Worm (Caenorhabditis elegans) whole organism, young adult: ENCODE measurements around the gene sgo-1.

Experiments used
- C17E4.6 ChIP-seq: fragments of 200-800 bp; sonication (Bioruptor generic); IDR thresholded peaks from 2 replicates; pipeline ENCODE4 v1.3.6; 2022; ENCODE audit warnings: missing genetic modification reagents, missing genetic modification characterization, missing compliant biosample characterization
- F49E8.2 ChIP-seq: sonication (generic microtip); optimal IDR thresholded peaks from 3 replicates; lab custom pipeline; 2017; ENCODE audit warnings: missing genetic modification characterization, mild to moderate bottlenecking, missing compliant biosample characterization, antibody characterized with exemption, moderate library complexity; ENCODE audit not compliant: insufficient read depth
- F55B11.4 ChIP-seq: sonication (generic microtip); optimal IDR thresholded peaks from 2 replicates; lab custom pipeline; 2016; ENCODE audit warnings: missing compliant biosample characterization, missing genetic modification characterization, borderline replicate concordance; ENCODE audit not compliant: insufficient read depth
- F57C9.4 ChIP-seq: sonication (generic microtip); optimal IDR thresholded peaks from 2 replicates; lab custom pipeline; 2017; ENCODE audit warnings: mild to moderate bottlenecking, missing genetic modification characterization, missing compliant biosample characterization
- K12H6.12 ChIP-seq: fragments of 200-800 bp; sonication (Bioruptor generic); optimal IDR thresholded peaks from 2 replicates; lab custom pipeline; 2018; ENCODE audit warnings: mild to moderate bottlenecking, missing genetic modification characterization, missing compliant biosample characterization
- T07F8.4 ChIP-seq: sonication (generic microtip); optimal IDR thresholded peaks from 2 replicates; lab custom pipeline; 2016; ENCODE audit warnings: mild to moderate bottlenecking, missing genetic modification characterization, moderate library complexity, missing compliant biosample characterization
- T26A5.8 ChIP-seq: sonication (generic microtip); optimal IDR thresholded peaks from 2 replicates; lab custom pipeline; 2016; ENCODE audit warnings: missing genetic modification characterization, missing compliant biosample characterization
- Y53G8AR.9 ChIP-seq: fragments of 200-800 bp; sonication (Bioruptor generic); conservative IDR thresholded peaks from 2 replicates; pipeline ENCODE4 v1.3.6; 2022; ENCODE audit warnings: missing genetic modification reagents, missing genetic modification characterization, missing compliant biosample characterization
- Y79H2A.3 ChIP-seq: fragments of 200-800 bp; sonication (Bioruptor generic); conservative IDR thresholded peaks from 2 replicates; pipeline ENCODE4 v1.3.6; 2022; ENCODE audit warnings: missing genetic modification reagents, missing genetic modification characterization, missing compliant biosample characterization
- akir-1 ChIP-seq: fragments of 200-800 bp; sonication (Bioruptor generic); optimal IDR thresholded peaks from 2 replicates; lab custom pipeline; 2018; ENCODE audit warnings: mild to moderate bottlenecking, missing genetic modification characterization, moderate library complexity, missing compliant biosample characterization
- ama-1 ChIP-seq, 3 experiments: fragments of 150-350 bp in 1 of 3; sonication (generic microtip) in 2 of 3; optimal IDR thresholded peaks; 2 replicates each; lab custom pipeline; 2014 to 2018; ENCODE audit warnings: missing biosample characterization in 2 of 3, missing genetic modification characterization in 2 of 3, missing genetic modification reagents in 2 of 3
- attf-5 ChIP-seq: fragments of 200-800 bp; sonication (Bioruptor generic); optimal IDR thresholded peaks from 2 replicates; lab custom pipeline; 2018; ENCODE audit warnings: mild to moderate bottlenecking, missing genetic modification characterization, missing compliant biosample characterization
- bed-2 ChIP-seq: fragments of 200-800 bp; sonication (Bioruptor generic); IDR thresholded peaks from 2 replicates; pipeline ENCODE4 v1.3.6; 2022; ENCODE audit warnings: missing genetic modification reagents, missing genetic modification characterization, missing compliant biosample characterization
- ceh-100 ChIP-seq: fragments of 200-800 bp; sonication (Bioruptor generic); IDR thresholded peaks from 2 replicates; pipeline ENCODE4 v1.3.6; 2022; ENCODE audit warnings: missing genetic modification reagents, missing genetic modification characterization, missing compliant biosample characterization
- ceh-27 ChIP-seq: fragments of 200-800 bp; sonication (Bioruptor generic); optimal IDR thresholded peaks from 2 replicates; lab custom pipeline; 2018; ENCODE audit warnings: mild to moderate bottlenecking, missing genetic modification characterization, moderate library complexity, missing compliant biosample characterization
- ceh-58 ChIP-seq: fragments of 200-800 bp; sonication (Bioruptor generic); IDR thresholded peaks from 2 replicates; pipeline ENCODE4 v1.3.6; 2022; ENCODE audit warnings: missing genetic modification characterization, missing compliant biosample characterization
- ceh-79 ChIP-seq: sonication (generic microtip); optimal IDR thresholded peaks from 2 replicates; lab custom pipeline; 2017; ENCODE audit warnings: mild to moderate bottlenecking, missing genetic modification characterization, missing compliant biosample characterization
- chd-7 ChIP-seq: sonication (generic microtip); optimal IDR thresholded peaks from 2 replicates; lab custom pipeline; 2016; ENCODE audit warnings: mild to moderate bottlenecking, missing genetic modification characterization, moderate library complexity, missing compliant biosample characterization
- efl-1 ChIP-seq: fragments of 150-350 bp; optimal IDR thresholded peaks from 2 replicates; lab custom pipeline; 2014; ENCODE audit warnings: missing biosample characterization, missing genetic modification reagents, missing genetic modification characterization
- egl-44 ChIP-seq: fragments of 200-800 bp; sonication (Bioruptor generic); IDR thresholded peaks from 2 replicates; pipeline ENCODE4 v1.3.6; 2022; ENCODE audit warnings: missing genetic modification reagents, missing genetic modification characterization, missing compliant biosample characterization
- egrh-3 ChIP-seq: fragments of 200-800 bp; sonication (Bioruptor generic); IDR thresholded peaks from 2 replicates; pipeline ENCODE4 v1.3.6; 2022; ENCODE audit warnings: missing genetic modification reagents, missing genetic modification characterization, missing compliant biosample characterization
- fkh-3 ChIP-seq: sonication (generic microtip); optimal IDR thresholded peaks from 2 replicates; lab custom pipeline; 2016; ENCODE audit warnings: mild to moderate bottlenecking, missing genetic modification characterization, missing compliant biosample characterization
- gei-17 ChIP-seq: fragments of 200-800 bp; sonication (Bioruptor generic); optimal IDR thresholded peaks from 2 replicates; lab custom pipeline; 2018; ENCODE audit warnings: mild to moderate bottlenecking, missing genetic modification characterization, missing compliant biosample characterization
- him-1 ChIP-seq: sonication (generic microtip); optimal IDR thresholded peaks from 2 replicates; lab custom pipeline; 2016; ENCODE audit warnings: missing genotype, missing genetic modification reagents, missing genetic modification characterization, missing compliant biosample characterization
- hlh-26 ChIP-seq: fragments of 200-800 bp; sonication (Bioruptor generic); conservative IDR thresholded peaks from 2 replicates; pipeline ENCODE4 v1.3.6; 2022; ENCODE audit warnings: missing genetic modification reagents, missing genetic modification characterization, missing compliant biosample characterization
- hmg-20 ChIP-seq: fragments of 200-800 bp; sonication (Bioruptor generic); IDR thresholded peaks from 2 replicates; pipeline ENCODE4 v1.3.6; 2022; ENCODE audit warnings: missing genetic modification reagents, missing genetic modification characterization, missing compliant biosample characterization
- lin-26 ChIP-seq: fragments of 200-800 bp; sonication (Bioruptor generic); IDR thresholded peaks from 2 replicates; pipeline ENCODE4 v1.3.6; 2022; ENCODE audit warnings: missing genetic modification reagents, missing genetic modification characterization, missing compliant biosample characterization
- lin-35 ChIP-seq, 3 experiments: fragments of 150-350 bp in 2 of 3; sonication (generic microtip) in 1 of 3; optimal IDR thresholded peaks; 2 replicates each; lab custom pipeline; 2014 to 2018; ENCODE audit warnings: missing biosample characterization in 3 of 3, missing genetic modification characterization in 3 of 3, missing genetic modification reagents in 3 of 3
- lsl-1 ChIP-seq: fragments of 200-800 bp; sonication (Bioruptor generic); optimal IDR thresholded peaks from 2 replicates; lab custom pipeline; 2018; ENCODE audit warnings: mild to moderate bottlenecking, missing genetic modification characterization, moderate library complexity, missing compliant biosample characterization
- madf-3 ChIP-seq: fragments of 200-800 bp; sonication (Bioruptor generic); IDR thresholded peaks from 2 replicates; pipeline ENCODE4 v1.3.6; 2022; ENCODE audit warnings: missing genetic modification reagents, missing genetic modification characterization, missing compliant biosample characterization
- mcd-1 ChIP-seq: fragments of 200-800 bp; sonication (Bioruptor generic); IDR thresholded peaks from 2 replicates; pipeline ENCODE4 v1.3.6; 2022; ENCODE audit warnings: missing genetic modification reagents, missing genetic modification characterization, missing compliant biosample characterization
- nfya-2 ChIP-seq: fragments of 200-800 bp; sonication (Bioruptor generic); IDR thresholded peaks from 2 replicates; pipeline ENCODE4 v1.3.6; 2022; ENCODE audit warnings: missing genetic modification reagents, missing genetic modification characterization, missing compliant biosample characterization
- nhr-27 ChIP-seq: fragments of 200-800 bp; sonication (Bioruptor generic); optimal IDR thresholded peaks from 2 replicates; lab custom pipeline; 2018; ENCODE audit warnings: mild to moderate bottlenecking, missing genetic modification characterization, moderate library complexity, missing compliant biosample characterization
- nhr-80 ChIP-seq: sonication (generic microtip); optimal IDR thresholded peaks from 2 replicates; lab custom pipeline; 2016; ENCODE audit warnings: missing genetic modification characterization, missing compliant biosample characterization
- pbrm-1 ChIP-seq: fragments of 200-800 bp; sonication (Bioruptor generic); IDR thresholded peaks from 2 replicates; pipeline ENCODE4 v1.3.6; 2022; ENCODE audit warnings: missing genetic modification reagents, missing genetic modification characterization, missing compliant biosample characterization
- rcor-1 ChIP-seq: fragments of 200-800 bp; sonication (Bioruptor generic); IDR thresholded peaks from 2 replicates; pipeline ENCODE4 v1.3.6; 2022; ENCODE audit warnings: missing genetic modification reagents, missing genetic modification characterization, missing compliant biosample characterization
- somi-1 ChIP-seq: fragments of 200-800 bp; sonication (Bioruptor generic); optimal IDR thresholded peaks from 2 replicates; lab custom pipeline; 2018; ENCODE audit warnings: mild to moderate bottlenecking, missing genetic modification characterization, missing compliant biosample characterization
- xnd-1 ChIP-seq: sonication (generic microtip); optimal IDR thresholded peaks from 2 replicates; lab custom pipeline; 2016; ENCODE audit warnings: missing genotype, missing genetic modification reagents, missing genetic modification characterization, missing compliant biosample characterization
- zim-3 ChIP-seq: sonication (generic microtip); optimal IDR thresholded peaks from 2 replicates; lab custom pipeline; 2017; ENCODE audit warnings: mild to moderate bottlenecking, missing genetic modification characterization, moderate library complexity, missing compliant biosample characterization
- ztf-25 ChIP-seq: fragments of 200-800 bp; sonication (Bioruptor generic); IDR thresholded peaks from 2 replicates; pipeline ENCODE4 v1.3.6; 2022; ENCODE audit warnings: missing genetic modification reagents, missing genetic modification characterization, missing compliant biosample characterization
- ztf-26 ChIP-seq: sonication (generic microtip); optimal IDR thresholded peaks from 2 replicates; lab custom pipeline; 2017; ENCODE audit warnings: missing genetic modification characterization, missing compliant biosample characterization
- ztf-28 ChIP-seq: fragments of 200-800 bp; sonication (Bioruptor generic); IDR thresholded peaks from 2 replicates; pipeline ENCODE4 v1.3.6; 2022; ENCODE audit warnings: missing genetic modification reagents, missing genetic modification characterization, missing compliant biosample characterization
- ztf-6 ChIP-seq: fragments of 200-800 bp; sonication (Bioruptor generic); IDR thresholded peaks from 2 replicates; pipeline ENCODE4 v1.3.6; 2022; ENCODE audit warnings: missing genetic modification reagents, missing genetic modification characterization, missing compliant biosample characterization

The sgo-1 gene

ce11 chrIV:7808583-7808982 lies 12.3 kb upstream of the sgo-1 start, which contains the start of gene C33H5.1:
Gene C33H5.1, plus strand, starts transcription at chrIV:7808912.
- no peak for TF ChIP-seq ceh-27 (GFP tag; lab: Kevin White, UChicago)
- TF ChIP-seq rcor-1 (GFP tag; lab: Robert Waterston, UW): no peak
- no peak for TF ChIP-seq efl-1 (GFP tag; lab: Kevin White, UChicago)
- TF ChIP-seq xnd-1 (tag; lab: Kevin White, UChicago): no peak
- no peak for TF ChIP-seq nhr-27
- TF ChIP-seq ztf-25 (GFP tag; lab: Robert Waterston, UW): no peak
- TF ChIP-seq, all 124 proteins: peak for 0

- TF ChIP-seq Y53G8AR.9 (GFP tag; lab: Robert Waterston, UW) (no peak), ztf-28 (GFP tag; lab: Robert Waterston, UW) (no peak), mcd-1 (GFP tag; lab: Robert Waterston, UW) (no peak), C17E4.6 (GFP tag; lab: Robert Waterston, UW) (no peak), nfya-2 (GFP tag; lab: Robert Waterston, UW) (no peak), ztf-26 (tag; lab: Kevin White, UChicago) (no peak), attf-5 (GFP tag; lab: Kevin White, UChicago) (no peak), gei-17 (GFP tag; lab: Kevin White, UChicago) (no peak), F57C9.4 (no peak), K12H6.12 (tag; lab: Kevin White, UChicago) (no peak), T26A5.8 (tag; lab: Kevin White, UChicago) (no peak), hlh-26 (GFP tag; lab: Robert Waterston, UW) (no peak), F55B11.4 (tag; lab: Kevin White, UChicago) (no peak), ceh-58 (GFP tag; lab: Robert Waterston, UW) (no peak), nhr-80 (no peak)
Observed at ce11 chrIV:7804740-7805139, 8.5 kb upstream of the sgo-1 start, which contains the start of gene C33H5.2. Gene C33H5.2, plus strand, starts transcription at chrIV:7805040.

- TF ChIP-seq rcor-1 (GFP tag; lab: Robert Waterston, UW): no peak
- TF ChIP-seq ztf-6 (GFP tag; lab: Robert Waterston, UW): no peak
- TF ChIP-seq efl-1 (GFP tag; lab: Kevin White, UChicago): no peak
- TF ChIP-seq hlh-26 (GFP tag; lab: Robert Waterston, UW): no peak
- no peak for TF ChIP-seq pbrm-1
- no peak for TF ChIP-seq somi-1 (GFP tag; lab: Kevin White, UChicago)
- no peak for TF ChIP-seq lin-35 (GFP tag; optimal IDR thresholded peaks at IDR 0.05; lab: Kevin White, UChicago)
- TF ChIP-seq T26A5.8 (tag; lab: Kevin White, UChicago): no peak
- TF ChIP-seq lsl-1 (GFP tag; lab: Kevin White, UChicago): no peak
- TF ChIP-seq ztf-28 (GFP tag; lab: Robert Waterston, UW): no peak
- TF ChIP-seq egrh-3 (GFP tag; lab: Robert Waterston, UW): no peak
- no peak for TF ChIP-seq akir-1 (GFP tag; lab: Kevin White, UChicago)
- TF ChIP-seq, all 124 proteins: peak for 0
Observed at ce11 chrIV:7803250-7803649, 7.0 kb upstream of the sgo-1 start, which contains the start of gene C33H5.16. Gene C33H5.16, minus strand, starts transcription at chrIV:7803350.

ce11 chrIV:7800338-7800737 lies 4.1 kb upstream of the sgo-1 start:
- no peak for TF ChIP-seq ceh-79 (tag; lab: Kevin White, UChicago)
- TF ChIP-seq chd-7 (tag; lab: Kevin White, UChicago): no peak
- TF ChIP-seq T26A5.8 (tag; lab: Kevin White, UChicago): peak; percentile 20
- TF ChIP-seq F49E8.2 (tag; lab: Kevin White, UChicago): peak; percentile 80
- TF ChIP-seq lin-26: peak; percentile 66
- TF ChIP-seq madf-3 (GFP tag; lab: Robert Waterston, UW): 0 out of 2 replicates have a peak, but pooled peaks have one; percentile 60
- TF ChIP-seq ama-1 (optimal IDR thresholded peaks at IDR 0.05; lab: Kevin White, UChicago): no peak
- TF ChIP-seq ama-1 (GFP tag; optimal IDR thresholded peaks at IDR 0.05; lab: Kevin White, UChicago): peak in 1 of 2 experiments; percentile 94
- TF ChIP-seq bed-2: no peak
- TF ChIP-seq hmg-20 (GFP tag; lab: Robert Waterston, UW): peak; percentile 32; the same call in 1 of the 2 replicates
- 0 out of 2 replicates have a peak, but pooled peaks have one; percentile 28 for TF ChIP-seq Y79H2A.3 (GFP tag; lab: Robert Waterston, UW)
- TF ChIP-seq fkh-3 (tag; lab: Kevin White, UChicago): peak; percentile 65
- TF ChIP-seq egl-44: no peak
- peak; percentile 32 for TF ChIP-seq xnd-1 (tag; lab: Kevin White, UChicago)
- peak; percentile 48 for TF ChIP-seq ceh-100 (GFP tag; lab: Robert Waterston, UW)
- no peak for TF ChIP-seq T07F8.4
- peak; percentile 24 for TF ChIP-seq him-1 (tag; lab: Kevin White, UChicago)
- no peak for TF ChIP-seq nhr-27
- no peak for TF ChIP-seq zim-3 (tag; lab: Kevin White, UChicago)
- TF ChIP-seq mcd-1 (GFP tag; lab: Robert Waterston, UW): no peak
